Fruit fly (Drosophila melanogaster): ENCODE measurements around the gene Cpr65Ax1.
"Not testable (repeated sequence)": the region's sequence is repeated elsewhere in the genome, so short reads cannot be mapped to it uniquely, and the experiment has no call there.

- TF ChIP-seq usp, CG9705, Hr78, Jra (GFP tag; optimal IDR thresholded peaks at IDR 0.05): not testable (repeated sequence)
Measured at dm6 chr3L:6146374-6146773, 1.4 kb downstream of the Cpr65Ax1 start, which contains the start of gene Lcp65Ab2.
